Fruit fly (Drosophila melanogaster) whole organism, embryonic: Measurements from ENCODE around the gene Mdr65.

ENCODE experiments used
- Antp ChIP-seq: fragments of 200-800 bp; sonication (Bioruptor generic); optimal IDR thresholded peaks from 3 replicates; lab custom pipeline; 2016; ENCODE audit warnings: missing biosample characterization, missing genetic modification characterization
- Bgb ChIP-seq: fragments of 200-800 bp; sonication (Bioruptor generic); IDR thresholded peaks from 2 replicates; pipeline ENCODE4 v1.3.6; 2022; ENCODE audit warnings: missing biosample characterization, missing genetic modification characterization; ENCODE audit not compliant: partially characterized antibody
- BtbVII ChIP-seq: fragments of 200-800 bp; sonication (Bioruptor generic); optimal IDR thresholded peaks from 3 replicates; lab custom pipeline; 2017; ENCODE audit warnings: missing biosample characterization, mild to moderate bottlenecking, missing genetic modification characterization
- C15 ChIP-seq: fragments of 200-800 bp; sonication (Bioruptor generic); IDR thresholded peaks from 3 replicates; pipeline ENCODE4 v1.3.6; 2022; ENCODE audit warnings: missing biosample characterization, missing genetic modification characterization
- CG12071 ChIP-seq: fragments of 200-800 bp; sonication (Bioruptor generic); optimal IDR thresholded peaks from 3 replicates; lab custom pipeline; 2018; ENCODE audit warnings: missing biosample characterization, mild to moderate bottlenecking, missing genetic modification characterization
- CG12155 ChIP-seq: fragments of 200-800 bp; sonication (Bioruptor generic); optimal IDR thresholded peaks from 3 replicates; lab custom pipeline; 2016; ENCODE audit warnings: missing biosample characterization, missing genetic modification characterization
- CG12744 ChIP-seq: fragments of 200-800 bp; sonication (Bioruptor generic); optimal IDR thresholded peaks from 2 replicates; lab custom pipeline; 2016; ENCODE audit warnings: missing biosample characterization, missing genetic modification characterization
- CG13775 ChIP-seq: fragments of 200-800 bp; sonication (Bioruptor generic); optimal IDR thresholded peaks from 3 replicates; lab custom pipeline; 2017; ENCODE audit warnings: missing biosample characterization, mild to moderate bottlenecking, missing genetic modification characterization
- CG17385 ChIP-seq: fragments of 200-800 bp; sonication (Bioruptor generic); optimal IDR thresholded peaks from 3 replicates; lab custom pipeline; 2018; ENCODE audit warnings: missing biosample characterization, mild to moderate bottlenecking, missing genetic modification characterization
- CG17612 ChIP-seq: fragments of 200-800 bp; sonication (Bioruptor generic); IDR thresholded peaks from 2 replicates; pipeline ENCODE4 v1.3.6; 2022; ENCODE audit warnings: missing biosample characterization, missing genetic modification characterization
- CG1832 ChIP-seq: fragments of 200-800 bp; sonication (Bioruptor generic); optimal IDR thresholded peaks from 2 replicates; lab custom pipeline; 2017; ENCODE audit warnings: missing biosample characterization, mild to moderate bottlenecking, missing genetic modification characterization, inconsistent platforms
- CG3065 ChIP-seq: fragments of 200-800 bp; sonication (Bioruptor generic); optimal IDR thresholded peaks from 2 replicates; lab custom pipeline; 2016; ENCODE audit warnings: missing biosample characterization, missing genetic modification characterization
- CG32767 ChIP-seq: fragments of 200-800 bp; sonication (Bioruptor generic); IDR thresholded peaks from 2 replicates; pipeline ENCODE4 v1.3.6; 2022; ENCODE audit warnings: missing biosample characterization, missing genetic modification characterization
- CG5180 ChIP-seq: fragments of 200-800 bp; sonication (Bioruptor generic); optimal IDR thresholded peaks from 3 replicates; lab custom pipeline; 2017; ENCODE audit warnings: missing biosample characterization, missing genetic modification characterization, mild to moderate bottlenecking, moderate library complexity, missing genetic modification reagents
- CG6175 ChIP-seq: fragments of 200-800 bp; sonication (Bioruptor generic); IDR thresholded peaks from 3 replicates; pipeline ENCODE4 v1.3.6; 2022; ENCODE audit warnings: missing biosample characterization, missing genetic modification characterization
- CG6654 ChIP-seq: fragments of 200-800 bp; sonication (Bioruptor generic); optimal IDR thresholded peaks from 2 replicates; lab custom pipeline; 2017; ENCODE audit warnings: missing biosample characterization, mild to moderate bottlenecking, missing genetic modification characterization
- CG7745 ChIP-seq: fragments of 200-800 bp; sonication (Bioruptor generic); optimal IDR thresholded peaks from 2 replicates; lab custom pipeline; 2018; ENCODE audit warnings: missing biosample characterization, mild to moderate bottlenecking, missing genetic modification characterization, moderate library complexity
- CG8281 ChIP-seq: fragments of 200-800 bp; sonication (Bioruptor generic); optimal IDR thresholded peaks from 2 replicates; lab custom pipeline; 2018; ENCODE audit warnings: missing biosample characterization, mild to moderate bottlenecking, missing genetic modification characterization, moderate library complexity
- CG8290 ChIP-seq, 3 experiments: fragments of 200-800 bp; sonication (Bioruptor generic); optimal IDR thresholded peaks; 2 replicates each; lab custom pipeline; 2016 to 2019; ENCODE audit warnings: missing biosample characterization in 3 of 3, missing genetic modification characterization in 3 of 3, mild to moderate bottlenecking in 2 of 3, moderate library complexity in 1 of 3
- CG8478 ChIP-seq: fragments of >200 bp; optimal IDR thresholded peaks from 2 replicates; lab custom pipeline; 2018
- D19B ChIP-seq: fragments of 200-800 bp; sonication (Bioruptor generic); optimal IDR thresholded peaks from 2 replicates; lab custom pipeline; 2017; ENCODE audit warnings: missing biosample characterization, mild to moderate bottlenecking, missing genetic modification characterization
- Dad ChIP-seq: fragments of 200-800 bp; sonication (Bioruptor generic); optimal IDR thresholded peaks from 3 replicates; lab custom pipeline; 2016; ENCODE audit warnings: missing biosample characterization, missing genetic modification characterization
- Deaf1 ChIP-seq: fragments of 200-800 bp; optimal IDR thresholded peaks from 3 replicates; lab custom pipeline; 2019; ENCODE audit warnings: missing biosample characterization, mild to moderate bottlenecking, missing genetic modification characterization, moderate library complexity
- Fer2 ChIP-seq: fragments of 200-800 bp; sonication (Bioruptor generic); optimal IDR thresholded peaks from 2 replicates; lab custom pipeline; 2018; ENCODE audit warnings: missing biosample characterization, mild to moderate bottlenecking, missing genetic modification characterization, moderate library complexity
- HLH3B ChIP-seq: fragments of 200-800 bp; sonication (Bioruptor generic); IDR thresholded peaks from 2 replicates; pipeline ENCODE4 v1.3.6; 2022; ENCODE audit warnings: missing biosample characterization, missing genetic modification characterization
- MESR4 ChIP-seq: fragments of 200-800 bp; sonication (Bioruptor generic); optimal IDR thresholded peaks from 2 replicates; lab custom pipeline; 2018; ENCODE audit warnings: missing biosample characterization, mild to moderate bottlenecking, missing genetic modification characterization, moderate library complexity
- Nf-YB ChIP-seq: fragments of 200-800 bp; sonication (Bioruptor generic); optimal IDR thresholded peaks from 3 replicates; lab custom pipeline; 2019; ENCODE audit warnings: missing biosample characterization, mild to moderate bottlenecking, missing genetic modification characterization, moderate library complexity
- Vsx1 ChIP-seq: fragments of 200-800 bp; sonication (Bioruptor generic); optimal IDR thresholded peaks from 2 replicates; lab custom pipeline; 2017; ENCODE audit warnings: missing biosample characterization, mild to moderate bottlenecking, missing genetic modification characterization, missing genetic modification reagents
- YL-1 ChIP-seq: fragments of 200-800 bp; sonication (Bioruptor generic); optimal IDR thresholded peaks from 3 replicates; lab custom pipeline; 2017; ENCODE audit warnings: missing biosample characterization, mild to moderate bottlenecking, missing genetic modification characterization
- crc ChIP-seq: fragments of 200-800 bp; sonication (Bioruptor generic); optimal IDR thresholded peaks from 2 replicates; lab custom pipeline; 2016; ENCODE audit warnings: missing biosample characterization, missing genetic modification characterization
- croc ChIP-seq: fragments of 200-800 bp; sonication (Bioruptor generic); conservative IDR thresholded peaks from 3 replicates; pipeline ENCODE4 v1.3.6; 2022; ENCODE audit warnings: missing biosample characterization, missing genetic modification characterization
- ems ChIP-seq: fragments of 200-800 bp; sonication (Bioruptor generic); optimal IDR thresholded peaks from 3 replicates; lab custom pipeline; 2016; ENCODE audit warnings: missing biosample characterization, missing genetic modification characterization
- fru ChIP-seq: fragments of >200 bp; optimal IDR thresholded peaks from 2 replicates; lab custom pipeline; 2017
- gcm ChIP-seq: fragments of 200-800 bp; sonication (Bioruptor generic); optimal IDR thresholded peaks from 2 replicates; lab custom pipeline; 2019; ENCODE audit warnings: missing biosample characterization, mild to moderate bottlenecking, missing genetic modification characterization, moderate library complexity
- grau ChIP-seq: fragments of 200-800 bp; optimal IDR thresholded peaks from 3 replicates; lab custom pipeline; 2019; ENCODE audit warnings: missing biosample characterization, mild to moderate bottlenecking, missing genetic modification characterization, moderate library complexity
- ind ChIP-seq: fragments of 200-800 bp; sonication (Bioruptor generic); optimal IDR thresholded peaks from 3 replicates; lab custom pipeline; 2016; ENCODE audit warnings: missing biosample characterization, missing genetic modification characterization
- knrl ChIP-seq: fragments of 200-800 bp; sonication (Bioruptor generic); IDR thresholded peaks from 3 replicates; pipeline ENCODE4 v1.3.6; 2022; ENCODE audit warnings: missing biosample characterization, missing genetic modification characterization; ENCODE audit not compliant: partially characterized antibody
- nerfin-2 ChIP-seq: fragments of 200-800 bp; sonication (Bioruptor generic); IDR thresholded peaks from 2 replicates; pipeline ENCODE4 v1.3.6; 2022; ENCODE audit warnings: missing biosample characterization, missing genetic modification characterization; ENCODE audit not compliant: partially characterized antibody
- odd ChIP-seq: fragments of 200-800 bp; sonication (Bioruptor generic); optimal IDR thresholded peaks from 2 replicates; lab custom pipeline; 2017; ENCODE audit warnings: missing biosample characterization, mild to moderate bottlenecking, missing genetic modification characterization
- onecut ChIP-seq: fragments of 200-800 bp; sonication (Bioruptor generic); IDR thresholded peaks from 2 replicates; pipeline ENCODE4 v1.3.6; 2022; ENCODE audit warnings: missing biosample characterization, missing genetic modification characterization
- pho ChIP-seq: fragments of 200-800 bp; sonication (Bioruptor generic); optimal IDR thresholded peaks from 2 replicates; lab custom pipeline; 2016; ENCODE audit warnings: missing biosample characterization, missing genetic modification characterization
- salm ChIP-seq: fragments of 200-800 bp; sonication (Bioruptor generic); optimal IDR thresholded peaks from 2 replicates; lab custom pipeline; 2018; ENCODE audit warnings: missing biosample characterization, mild to moderate bottlenecking, missing genetic modification characterization
- schlank ChIP-seq: fragments of 200-800 bp; sonication (Bioruptor generic); optimal IDR thresholded peaks from 2 replicates; lab custom pipeline; 2018; ENCODE audit warnings: missing biosample characterization, mild to moderate bottlenecking, missing genetic modification characterization
- sens ChIP-seq: fragments of 200-800 bp; sonication (Bioruptor generic); peaks from one replicate; lab custom pipeline; 2016; ENCODE audit warnings: missing biosample characterization, missing genetic modification characterization
- shn ChIP-seq: fragments of 200-800 bp; sonication (Bioruptor generic); optimal IDR thresholded peaks from 3 replicates; lab custom pipeline; 2016; ENCODE audit warnings: missing biosample characterization, missing genetic modification characterization
- sna ChIP-seq: fragments of 200-800 bp; sonication (Bioruptor generic); IDR thresholded peaks from 2 replicates; pipeline ENCODE4 v1.3.6; 2022; ENCODE audit warnings: missing biosample characterization, missing genetic modification characterization; ENCODE audit not compliant: partially characterized antibody
- sr ChIP-seq: fragments of 200-800 bp; sonication (Bioruptor generic); IDR thresholded peaks from 3 replicates; pipeline ENCODE4 v1.3.6; 2022; ENCODE audit warnings: missing biosample characterization, missing genetic modification characterization
- usp ChIP-seq: fragments of >200 bp; optimal IDR thresholded peaks from 2 replicates; lab custom pipeline; 2017; ENCODE audit warnings: missing biosample characterization, missing genetic modification characterization
- zf30C ChIP-seq: fragments of 200-800 bp; sonication (Bioruptor generic); optimal IDR thresholded peaks from 3 replicates; lab custom pipeline; 2018; ENCODE audit warnings: missing biosample characterization, mild to moderate bottlenecking, missing genetic modification characterization

Mdr65 gene

dm6 chr3L:6263896-6264841 is 18.6 kb upstream of the Mdr65 start (continued):
- TF ChIP-seq CG12744 (GFP tag; lab: Kevin White, UChicago) = peak; percentile 68
- TF ChIP-seq MESR4 = no peak
- TF ChIP-seq BtbVII (GFP tag; lab: Kevin White, UChicago) = no peak
- TF ChIP-seq sna = no peak
- TF ChIP-seq CG17612 (GFP tag; lab: Robert Waterston, UW) = no peak
- peak; percentile 17 for TF ChIP-seq Antp (GFP tag; lab: Kevin White, UChicago)
- no peak for TF ChIP-seq fru (lab: Kevin White, UChicago)
- no peak for TF ChIP-seq Fer2 (tag; lab: Kevin White, UChicago)
- TF ChIP-seq salm = no peak
- no peak for TF ChIP-seq D19B
- TF ChIP-seq CG6175 = no peak
- peak; percentile 43 for TF ChIP-seq ind
- TF ChIP-seq CG32767 (GFP tag; lab: Robert Waterston, UW) = no peak
- no peak for TF ChIP-seq CG13775
- TF ChIP-seq sr (GFP tag; lab: Robert Waterston, UW) = no peak
- no peak for TF ChIP-seq Vsx1 (GFP tag; lab: Kevin White, UChicago)
- TF ChIP-seq onecut (GFP tag; lab: Robert Waterston, UW) = no peak
- TF ChIP-seq CG12071 = no peak
- peak; percentile 8 for TF ChIP-seq shn (GFP tag; lab: Kevin White, UChicago)
- TF ChIP-seq sens = peak; percentile 94
- peak; percentile 13 for TF ChIP-seq CG12155 (GFP tag; lab: Kevin White, UChicago)
- no peak for TF ChIP-seq Nf-YB
- TF ChIP-seq CG8290 (GFP tag; optimal IDR thresholded peaks at IDR 0.05; lab: Kevin White, UChicago) = peak; percentile 27
- peak in 1 of 2 experiments; percentile 54 for TF ChIP-seq CG8290 (tag; optimal IDR thresholded peaks at IDR 0.05; lab: Kevin White, UChicago)
- TF ChIP-seq croc (GFP tag; lab: Robert Waterston, UW) = no peak
- no peak for TF ChIP-seq CG8478 (lab: Kevin White, UChicago)
- no peak for TF ChIP-seq C15 (GFP tag; lab: Robert Waterston, UW)
- TF ChIP-seq zf30C (GFP tag; lab: Kevin White, UChicago) = no peak
- no peak for TF ChIP-seq gcm (GFP tag; lab: Kevin White, UChicago)
- 0 out of 2 replicates have a peak, but pooled peaks have one; percentile 14 for TF ChIP-seq HLH3B (GFP tag; lab: Robert Waterston, UW)
- TF ChIP-seq CG5180 (GFP tag; lab: Kevin White, UChicago) = no peak
- TF ChIP-seq knrl (GFP tag; lab: Robert Waterston, UW) = peak; percentile 54; the same call in 1 of the 3 replicates
- TF ChIP-seq schlank = no peak
- no peak for TF ChIP-seq YL-1 (GFP tag; lab: Kevin White, UChicago)
- TF ChIP-seq CG17385 (GFP tag; lab: Kevin White, UChicago) = no peak
- TF ChIP-seq pho (GFP tag; lab: Kevin White, UChicago) = no peak
- no peak for TF ChIP-seq CG8281 (tag; lab: Kevin White, UChicago)
- no peak for TF ChIP-seq CG6654 (GFP tag; lab: Kevin White, UChicago)
- no peak for TF ChIP-seq nerfin-2 (GFP tag; lab: Robert Waterston, UW)
- peak; percentile 80 for TF ChIP-seq Bgb (GFP tag; lab: Robert Waterston, UW)
- TF ChIP-seq CG3065 = no peak
- peak; percentile 36 for TF ChIP-seq ems (GFP tag; lab: Kevin White, UChicago)
- no peak for TF ChIP-seq CG7745 (tag; lab: Kevin White, UChicago)
- no peak for TF ChIP-seq crc (GFP tag; lab: Kevin White, UChicago)
- TF ChIP-seq Dad (GFP tag; lab: Kevin White, UChicago) = no peak
- TF ChIP-seq usp (GFP tag; lab: Kevin White, UChicago) = no peak
- peak; percentile 66 for TF ChIP-seq grau (tag; lab: Kevin White, UChicago)
- no peak for TF ChIP-seq Deaf1 (tag; lab: Kevin White, UChicago)
- no peak for TF ChIP-seq CG1832 (GFP tag; lab: Kevin White, UChicago)
- no peak for TF ChIP-seq odd (GFP tag; lab: Kevin White, UChicago)
